Worm (Caenorhabditis elegans) whole organism, late embryonic: ENCODE results near the gene smg-8.

Experiments
- C08G9.2 ChIP-seq: sonication (generic microtip); optimal IDR thresholded peaks from 2 replicates; lab custom pipeline; 2016; ENCODE audit warnings: mild to moderate bottlenecking, missing genetic modification characterization, moderate library complexity, missing compliant biosample characterization
- C38D4.7 ChIP-seq: fragments of 200-800 bp; sonication (Bioruptor generic); optimal IDR thresholded peaks from 2 replicates; lab custom pipeline; 2018; ENCODE audit warnings: mild to moderate bottlenecking, missing genetic modification characterization, moderate library complexity, missing compliant biosample characterization
- K02D7.2 ChIP-seq: sonication (generic microtip); optimal IDR thresholded peaks from 2 replicates; lab custom pipeline; 2017; ENCODE audit warnings: mild to moderate bottlenecking, missing genetic modification characterization, missing compliant biosample characterization
- T23F11.4 ChIP-seq: fragments of 200-800 bp; sonication (Bioruptor generic); optimal IDR thresholded peaks from 2 replicates; lab custom pipeline; 2018; ENCODE audit warnings: mild to moderate bottlenecking, missing genetic modification characterization, missing compliant biosample characterization
- Y22D7AL.16 ChIP-seq: sonication (generic microtip); optimal IDR thresholded peaks from 2 replicates; lab custom pipeline; 2016; ENCODE audit warnings: missing genetic modification characterization, missing compliant biosample characterization
- ahr-1 ChIP-seq: sonication (generic microtip); optimal IDR thresholded peaks from 2 replicates; lab custom pipeline; 2016; ENCODE audit warnings: missing genetic modification characterization, missing compliant biosample characterization
- ceh-14 ChIP-seq: sonication (generic microtip); optimal IDR thresholded peaks from 2 replicates; lab custom pipeline; 2016; ENCODE audit warnings: missing genotype, missing genetic modification characterization, missing compliant biosample characterization
- ceh-18 ChIP-seq: sonication (generic microtip); optimal IDR thresholded peaks from 2 replicates; lab custom pipeline; 2016; ENCODE audit warnings: missing genetic modification characterization, missing compliant biosample characterization
- ceh-19 ChIP-seq: fragments of 200-800 bp; sonication (Bioruptor generic); optimal IDR thresholded peaks from 2 replicates; lab custom pipeline; 2018; ENCODE audit warnings: mild to moderate bottlenecking, missing genetic modification characterization, missing compliant biosample characterization
- ceh-22 ChIP-seq: sonication (generic microtip); optimal IDR thresholded peaks from 2 replicates; lab custom pipeline; 2017; ENCODE audit warnings: missing biosample characterization, missing genetic modification characterization
- ceh-30 ChIP-seq: fragments of 150-350 bp; optimal IDR thresholded peaks from 2 replicates; lab custom pipeline; 2014; ENCODE audit warnings: missing biosample characterization, missing genetic modification characterization
- ceh-31 ChIP-seq: sonication (generic microtip); optimal IDR thresholded peaks from 2 replicates; lab custom pipeline; 2016; ENCODE audit warnings: missing genetic modification characterization, missing compliant biosample characterization
- ceh-34 ChIP-seq: sonication (generic microtip); optimal IDR thresholded peaks from 2 replicates; lab custom pipeline; 2016; ENCODE audit warnings: mild to moderate bottlenecking, missing genetic modification characterization, missing compliant biosample characterization
- ceh-45 ChIP-seq: fragments of 200-800 bp; sonication (Bioruptor generic); IDR thresholded peaks from 2 replicates; pipeline ENCODE4 v1.3.6; 2022; ENCODE audit warnings: missing genetic modification reagents, missing genetic modification characterization, missing compliant biosample characterization
- ceh-48 ChIP-seq: sonication (generic microtip); optimal IDR thresholded peaks from 2 replicates; lab custom pipeline; 2016; ENCODE audit warnings: missing genetic modification characterization, inconsistent platforms, missing compliant biosample characterization
- ceh-9 ChIP-seq: sonication (generic microtip); optimal IDR thresholded peaks from 2 replicates; lab custom pipeline; 2016; ENCODE audit warnings: mild to moderate bottlenecking, missing genetic modification characterization, inconsistent platforms, missing compliant biosample characterization
- dve-1 ChIP-seq: sonication (generic microtip); optimal IDR thresholded peaks from 2 replicates; lab custom pipeline; 2017; ENCODE audit warnings: antibody characterized with exemption, mild to moderate bottlenecking, missing genetic modification characterization, missing compliant biosample characterization
- elt-2 ChIP-seq: sonication (generic microtip); optimal IDR thresholded peaks from 2 replicates; lab custom pipeline; 2016; ENCODE audit warnings: missing genetic modification reagents, missing genetic modification characterization, missing compliant biosample characterization
- elt-4 ChIP-seq: sonication (generic microtip); optimal IDR thresholded peaks from 2 replicates; lab custom pipeline; 2016; ENCODE audit warnings: missing genetic modification characterization, missing compliant biosample characterization
- ets-4 ChIP-seq: sonication (generic microtip); optimal IDR thresholded peaks from 2 replicates; lab custom pipeline; 2016; ENCODE audit warnings: missing genetic modification characterization, missing compliant biosample characterization
- fax-1 ChIP-seq: sonication (generic microtip); optimal IDR thresholded peaks from 2 replicates; lab custom pipeline; 2016; ENCODE audit warnings: missing genotype, missing genetic modification characterization, missing compliant biosample characterization
- fkh-10 ChIP-seq: fragments of 150-350 bp; optimal IDR thresholded peaks from 2 replicates; lab custom pipeline; 2014; ENCODE audit warnings: missing biosample characterization, missing genetic modification reagents, missing genetic modification characterization
- hlh-6 ChIP-seq: sonication (generic microtip); optimal IDR thresholded peaks from 2 replicates; lab custom pipeline; 2016; ENCODE audit warnings: missing genotype, missing genetic modification characterization, missing compliant biosample characterization
- hlh-8 ChIP-seq: sonication (generic microtip); optimal IDR thresholded peaks from 2 replicates; lab custom pipeline; 2016; ENCODE audit warnings: missing genotype, missing genetic modification characterization, missing compliant biosample characterization
- lim-6 ChIP-seq: sonication (generic microtip); optimal IDR thresholded peaks from 2 replicates; lab custom pipeline; 2016; ENCODE audit warnings: missing genetic modification characterization, missing compliant biosample characterization
- lin-11 ChIP-seq: fragments of 200-800 bp; sonication (Bioruptor generic); optimal IDR thresholded peaks from 2 replicates; lab custom pipeline; 2018; ENCODE audit warnings: mild to moderate bottlenecking, missing genetic modification characterization, missing compliant biosample characterization
- mec-3 ChIP-seq: sonication (generic microtip); optimal IDR thresholded peaks from 2 replicates; lab custom pipeline; 2016; ENCODE audit warnings: borderline replicate concordance, missing genetic modification characterization, missing compliant biosample characterization
- nfya-1 ChIP-seq: sonication (generic microtip); optimal IDR thresholded peaks from 2 replicates; lab custom pipeline; 2017; ENCODE audit warnings: missing genetic modification characterization, mild to moderate bottlenecking, missing compliant biosample characterization, antibody characterized with exemption, moderate library complexity
- nhr-232 ChIP-seq: sonication (generic microtip); optimal IDR thresholded peaks from 2 replicates; lab custom pipeline; 2016; ENCODE audit warnings: missing genetic modification characterization, missing compliant biosample characterization
- npax-4 ChIP-seq: sonication (generic microtip); optimal IDR thresholded peaks from 2 replicates; lab custom pipeline; 2016; ENCODE audit warnings: missing genetic modification characterization, missing compliant biosample characterization
- pag-3 ChIP-seq: sonication (generic microtip); optimal IDR thresholded peaks from 2 replicates; lab custom pipeline; 2016; ENCODE audit warnings: missing compliant biosample characterization, missing genetic modification characterization, borderline replicate concordance
- pat-9 ChIP-seq: fragments of 200-800 bp; sonication (Bioruptor generic); optimal IDR thresholded peaks from 2 replicates; lab custom pipeline; 2018; ENCODE audit warnings: mild to moderate bottlenecking, missing genetic modification characterization, moderate library complexity, missing compliant biosample characterization
- pha-2 ChIP-seq: sonication (generic microtip); optimal IDR thresholded peaks from 2 replicates; lab custom pipeline; 2017; ENCODE audit warnings: mild to moderate bottlenecking, missing genetic modification characterization, missing compliant biosample characterization
- pha-4 ChIP-seq: fragments of 150-350 bp; optimal IDR thresholded peaks from 2 replicates; lab custom pipeline; 2018; ENCODE audit warnings: missing biosample characterization, missing genetic modification reagents, missing genetic modification characterization
- pqm-1 ChIP-seq: sonication (generic microtip); optimal IDR thresholded peaks from 2 replicates; lab custom pipeline; 2016; ENCODE audit warnings: missing genetic modification characterization, missing compliant biosample characterization
- ref-2 ChIP-seq: sonication (generic microtip); optimal IDR thresholded peaks from 2 replicates; lab custom pipeline; 2016; ENCODE audit warnings: missing genetic modification characterization, missing compliant biosample characterization
- rnt-1 ChIP-seq: sonication (generic microtip); optimal IDR thresholded peaks from 2 replicates; lab custom pipeline; 2016; ENCODE audit warnings: missing genetic modification characterization, missing compliant biosample characterization
- sdc-2 ChIP-seq: sonication (generic microtip); optimal IDR thresholded peaks from 2 replicates; lab custom pipeline; 2016; ENCODE audit warnings: missing genotype, missing genetic modification characterization, missing compliant biosample characterization
- sox-2 ChIP-seq: fragments of 200-800 bp; sonication (Bioruptor generic); IDR thresholded peaks from 2 replicates; pipeline ENCODE4 v1.3.6; 2022; ENCODE audit warnings: missing genetic modification reagents, missing genetic modification characterization, missing compliant biosample characterization
- sox-4 ChIP-seq: sonication (generic microtip); optimal IDR thresholded peaks from 2 replicates; lab custom pipeline; 2017; ENCODE audit warnings: mild to moderate bottlenecking, missing genetic modification characterization, inconsistent platforms, missing compliant biosample characterization
- tbx-2 ChIP-seq: sonication (generic microtip); optimal IDR thresholded peaks from 2 replicates; lab custom pipeline; 2016; ENCODE audit warnings: missing genetic modification characterization, missing compliant biosample characterization
- unc-42 ChIP-seq: sonication (generic microtip); optimal IDR thresholded peaks from 2 replicates; lab custom pipeline; 2016; ENCODE audit warnings: missing genotype, missing genetic modification characterization, missing compliant biosample characterization
- unc-55 ChIP-seq: sonication (generic microtip); optimal IDR thresholded peaks from 2 replicates; lab custom pipeline; 2017; ENCODE audit warnings: missing biosample characterization, missing genetic modification reagents, missing genetic modification characterization
- zip-5 ChIP-seq: sonication (generic microtip); optimal IDR thresholded peaks from 2 replicates; lab custom pipeline; 2016; ENCODE audit warnings: missing genetic modification characterization, missing compliant biosample characterization
- ztf-16 ChIP-seq: sonication (generic microtip); optimal IDR thresholded peaks from 2 replicates; lab custom pipeline; 2017; ENCODE audit warnings: missing genetic modification characterization, missing compliant biosample characterization

Gene smg-8

DNA sequence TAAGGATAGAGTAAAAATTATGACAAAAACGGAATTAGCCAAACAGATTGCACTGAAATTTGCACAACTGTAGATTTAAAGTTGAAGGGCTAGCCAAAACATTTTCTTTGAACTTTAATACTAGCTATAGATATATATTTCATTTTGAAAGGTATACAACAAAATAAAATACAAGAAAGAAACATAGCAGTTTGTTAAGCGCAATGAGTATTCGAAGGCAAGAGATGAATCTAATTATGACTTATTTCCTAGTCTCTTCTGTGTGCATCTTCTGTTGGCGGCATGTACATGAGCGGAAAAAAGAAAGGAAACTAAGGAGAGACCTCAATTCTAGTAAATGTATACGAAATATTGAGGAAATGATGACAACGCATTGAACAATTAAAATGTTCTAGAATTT, 9.1 kb upstream of the smg-8 start:
- TF ChIP-seq pqm-1 (tag; lab: Kevin White, UChicago) = no peak
- TF ChIP-seq unc-42 (tag; lab: Kevin White, UChicago) = peak; percentile 69

DNA sequence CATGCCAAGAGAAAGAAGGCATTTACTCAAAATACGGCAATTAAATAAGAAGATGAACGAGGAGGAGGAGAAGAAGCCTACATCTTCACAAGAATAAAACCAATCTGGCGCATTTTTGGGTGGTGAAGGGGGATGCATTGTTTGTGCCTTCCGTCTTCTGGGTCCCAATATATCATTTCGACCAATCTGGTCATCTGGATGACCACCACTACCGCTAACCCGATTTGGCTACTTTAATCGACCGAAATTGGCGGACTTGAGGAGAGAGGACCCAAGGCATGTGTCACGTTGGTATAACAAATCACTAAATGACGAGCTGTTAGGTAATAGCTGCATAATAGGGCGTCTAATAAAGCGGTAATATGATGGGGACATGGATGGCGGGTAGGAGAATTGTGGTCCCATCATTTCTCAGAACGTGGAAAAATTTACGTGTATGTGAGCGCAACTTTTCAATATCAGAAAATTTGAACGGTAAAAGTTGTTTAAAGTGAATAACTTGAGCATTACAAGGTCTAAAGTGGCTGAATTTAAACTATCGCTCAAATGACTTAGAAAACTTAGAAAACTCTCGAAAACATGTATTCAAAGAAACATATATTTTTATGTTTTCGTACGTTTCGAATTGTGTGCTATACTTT, 7.4 kb upstream of the smg-8 start:
- TF ChIP-seq elt-4 (tag; lab: Kevin White, UChicago) (no peak), ceh-48 (peak; percentile 10), ahr-1 (no peak), unc-42 (tag; lab: Kevin White, UChicago) (peak; percentile 80), pha-4 (tag; lab: Kevin White, UChicago) (no peak)
- TF ChIP-seq, all 69 proteins: peak for 2

DNA sequence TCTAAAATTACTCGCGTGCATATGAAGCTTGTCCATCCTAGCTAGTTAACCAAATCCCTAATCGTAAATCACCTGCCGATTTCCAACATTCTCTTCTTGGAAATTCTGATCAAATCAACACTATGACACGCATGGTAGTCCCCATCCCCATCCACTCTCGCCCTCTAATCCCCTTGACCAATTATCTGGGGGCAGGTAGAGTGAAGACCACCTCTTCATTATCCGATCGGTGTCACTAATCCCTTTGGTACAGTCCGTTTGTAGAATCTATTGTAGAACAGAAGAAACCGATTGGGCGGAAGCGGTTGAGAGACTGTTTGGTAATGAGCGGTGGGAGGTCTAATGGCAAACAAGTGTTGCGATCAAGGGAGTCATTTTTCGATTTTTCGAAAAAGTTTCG, 4.1 kb upstream of the smg-8 start:
- TF ChIP-seq tbx-2 (tag; lab: Kevin White, UChicago) (peak; percentile 8), pat-9 (no peak), C08G9.2 (tag; lab: Kevin White, UChicago) (no peak), ceh-9 (tag; lab: Kevin White, UChicago) (no peak), ahr-1 (no peak), unc-42 (tag; lab: Kevin White, UChicago) (no peak), ceh-31 (tag; lab: Kevin White, UChicago) (peak; percentile 3)
- TF ChIP-seq, all 69 proteins: peak for 2

DNA sequence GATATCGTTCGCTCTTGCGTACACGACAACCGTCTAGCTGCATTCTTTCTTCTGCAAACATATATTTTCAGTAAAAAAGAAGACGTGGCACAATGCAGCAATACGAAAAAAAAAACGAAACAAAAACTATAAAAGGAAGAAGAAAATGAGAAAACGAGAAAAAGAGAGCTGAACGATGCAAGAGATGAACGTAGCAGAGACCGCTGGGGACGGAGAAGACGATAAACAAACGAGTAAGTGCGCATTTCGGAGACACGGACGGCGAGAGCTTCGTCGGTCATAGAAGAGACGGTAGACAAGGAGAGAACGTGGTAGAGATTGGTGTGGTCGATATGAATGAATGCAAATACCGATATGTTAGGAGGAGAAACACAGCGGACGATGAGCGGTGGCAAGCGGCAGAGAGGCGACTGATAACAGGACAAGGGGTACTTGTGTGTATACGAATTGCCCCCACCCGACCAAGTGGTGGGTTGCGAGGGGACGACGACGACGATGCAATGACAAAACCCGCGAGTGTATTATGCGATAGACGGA, 3.2 kb upstream of the smg-8 start, which contains the start of gene K04B12.2:
Gene K04B12.2 (minus strand): TSS at position 51 of the 537 bp plus-strand sequence.
- TF ChIP-seq C08G9.2 (tag; lab: Kevin White, UChicago) (peak; percentile 29), ceh-18 (tag; lab: Kevin White, UChicago) (peak; percentile 47), ceh-14 (tag; lab: Kevin White, UChicago) (peak; percentile 23), zip-5 (tag; lab: Kevin White, UChicago) (no peak), sox-4 (no peak), sox-2 (GFP tag; lab: Robert Waterston, UW) (no peak), ceh-19 (GFP tag; lab: Kevin White, UChicago) (no peak), ets-4 (tag; lab: Kevin White, UChicago) (peak; percentile 37), rnt-1 (tag; lab: Kevin White, UChicago) (peak; percentile 25), Y22D7AL.16 (no peak), fkh-10 (GFP tag; lab: Kevin White, UChicago) (no peak), lin-11 (tag; lab: Kevin White, UChicago) (no peak), ztf-16 (no peak), ceh-31 (tag; lab: Kevin White, UChicago) (peak; percentile 55), nhr-232 (no peak), mec-3 (tag; lab: Kevin White, UChicago) (no peak), T23F11.4 (no peak), ceh-30 (peak; percentile 52), hlh-6 (tag; lab: Kevin White, UChicago) (peak; percentile 73), pha-2 (tag; lab: Kevin White, UChicago) (peak; percentile 66), pag-3 (no peak), sdc-2 (tag; lab: Kevin White, UChicago) (peak; percentile 15), ceh-34 (tag; lab: Kevin White, UChicago) (peak; percentile 65), elt-2 (tag; lab: Kevin White, UChicago) (peak; percentile 75), pat-9 (no peak), ceh-22 (peak; percentile 62), tbx-2 (tag; lab: Kevin White, UChicago) (peak; percentile 64), C38D4.7 (no peak), dve-1 (tag; lab: Kevin White, UChicago) (peak; percentile 7), K02D7.2 (tag; lab: Kevin White, UChicago) (no peak), fax-1 (tag; lab: Kevin White, UChicago) (no peak), elt-4 (tag; lab: Kevin White, UChicago) (no peak), hlh-8 (no peak), npax-4 (no peak), unc-55 (peak; percentile 80), ceh-45 (GFP tag; lab: Robert Waterston, UW) (no peak), pqm-1 (tag; lab: Kevin White, UChicago) (peak; percentile 41), lim-6 (peak; percentile 36), ref-2 (peak; percentile 43), nfya-1 (tag; lab: Kevin White, UChicago) (peak; percentile 90)
